Worm (Caenorhabditis elegans): ENCODE measurements around the gene emb-5.

emb-5 gene

ce11 chrIII:4689595-4689994, 30.9 kb downstream of the emb-5 start (continued):
- TF ChIP-seq ztf-3 (GFP tag; optimal IDR thresholded peaks at IDR 0.05) (peak; percentile 36), die-1 (tag; optimal IDR thresholded peaks at IDR 0.05) (peak; percentile 95), F39B2.1 (GFP tag; IDR thresholded peaks at IDR 0.05) (0 out of 2 replicates have a peak, but pooled peaks have one; percentile 7), ztf-26 (tag; optimal IDR thresholded peaks at IDR 0.05) (peak; percentile 4), C17E4.6 (GFP tag; IDR thresholded peaks at IDR 0.05) (no peak), attf-3 (GFP tag; conservative IDR thresholded peaks at IDR 0.05) (0 out of 2 replicates have a peak, but pooled peaks have one; percentile 26), dpff-1 (tag; optimal IDR thresholded peaks at IDR 0.05) (no peak), nhr-179 (tag; optimal IDR thresholded peaks at IDR 0.05) (no peak), zim-3 (tag; optimal IDR thresholded peaks at IDR 0.05) (peak; percentile 94), nhr-120 (GFP tag; IDR thresholded peaks at IDR 0.05) (0 out of 2 replicates have a peak, but pooled peaks have one; percentile 55), cebp-2 (GFP tag; IDR thresholded peaks at IDR 0.05) (peak; percentile 96), F52B5.7 (tag; optimal IDR thresholded peaks at IDR 0.05) (peak; percentile 91), lag-1 (GFP tag; IDR thresholded peaks at IDR 0.05) (no peak), ekl-4 (GFP tag; IDR thresholded peaks at IDR 0.05) (peak; percentile 81), attf-6 (GFP tag; IDR thresholded peaks at IDR 0.05) (peak; percentile 72; the same call in 1 of the 2 replicates), somi-1 (GFP tag; optimal IDR thresholded peaks at IDR 0.05) (peak; percentile 51), tlf-1 (GFP tag; optimal IDR thresholded peaks at IDR 0.05) (peak; percentile 71), F57C9.4 (tag; optimal IDR thresholded peaks at IDR 0.05) (peak; percentile 64), nfyb-1 (GFP tag; IDR thresholded peaks at IDR 0.05) (peak; percentile 91), sea-2 (GFP tag; IDR thresholded peaks at IDR 0.05) (no peak), lin-40 (tag; optimal IDR thresholded peaks at IDR 0.05) (no peak), chd-7 (tag; optimal IDR thresholded peaks at IDR 0.05) (peak; percentile 90), K11D2.4 (GFP tag; IDR thresholded peaks at IDR 0.05) (peak; percentile 65; the same call in 1 of the 2 replicates), pha-4 (tag; optimal IDR thresholded peaks at IDR 0.05) (peak; percentile 47), Y53G8AR.9 (GFP tag; conservative IDR thresholded peaks at IDR 0.05) (peak; percentile 77), K12H6.12 (tag; optimal IDR thresholded peaks at IDR 0.05) (peak; percentile 61), rpc-1 (optimal IDR thresholded peaks at IDR 0.05) (peak; percentile 91), rpc-1 (tag; optimal IDR thresholded peaks at IDR 0.05) (peak; percentile 100), snpc-1.1 (tag; optimal IDR thresholded peaks at IDR 0.05; ENCODE audit: insufficient read depth) (peak; percentile 69), zfh-2 (GFP tag; conservative IDR thresholded peaks at IDR 0.05) (no peak), mxl-1 (tag; optimal IDR thresholded peaks at IDR 0.05) (peak; percentile 92), hlh-26 (GFP tag; conservative IDR thresholded peaks at IDR 0.05) (no peak), B0019.2 (GFP tag; conservative IDR thresholded peaks at IDR 0.05) (peak; percentile 62; the same call in 1 of the 2 replicates), ccch-3 (GFP tag; optimal IDR thresholded peaks at IDR 0.05) (peak; percentile 85), egl-18 (GFP tag; IDR thresholded peaks at IDR 0.05) (0 out of 2 replicates have a peak, but pooled peaks have one; percentile 34), ama-1 (optimal IDR thresholded peaks at IDR 0.05) (no peak), ama-1 (GFP tag; optimal IDR thresholded peaks at IDR 0.05) (peak; percentile 87 to 95), lsy-27 (tag; optimal IDR thresholded peaks at IDR 0.05; ENCODE audit: borderline replicate concordance, insufficient read depth) (peak; percentile 70), bed-1 (GFP tag; IDR thresholded peaks at IDR 0.05) (no peak), snpc-3.4 (tag; optimal IDR thresholded peaks at IDR 0.05) (peak; percentile 91), hmg-1.2 (GFP tag; IDR thresholded peaks at IDR 0.05) (peak; percentile 71), mes-4 (tag; optimal IDR thresholded peaks at IDR 0.05) (peak; percentile 91), lin-54 (GFP tag; optimal IDR thresholded peaks at IDR 0.05) (peak; percentile 77), T26A5.8 (tag; optimal IDR thresholded peaks at IDR 0.05) (peak; percentile 79), Y53F4B.3 (GFP tag; IDR thresholded peaks at IDR 0.05) (peak; percentile 74; the same call in 1 of the 2 replicates), nfya-2 (GFP tag; IDR thresholded peaks at IDR 0.05) (no peak), bed-2 (GFP tag; IDR thresholded peaks at IDR 0.05) (no peak), ceh-79 (tag; optimal IDR thresholded peaks at IDR 0.05) (peak; percentile 64), repo-1 (tag; optimal IDR thresholded peaks at IDR 0.05) (peak; percentile 83), C06A6.2 (GFP tag; conservative IDR thresholded peaks at IDR 0.05) (no peak)

Data from whole organism, young adult.